Worm (Caenorhabditis elegans) whole organism, dauer: Measurements from ENCODE around the gene cpl-1.

Experiments
- unc-62 ChIP-seq: sonication (generic microtip); optimal IDR thresholded peaks from 2 replicates; lab custom pipeline; 2017; ENCODE audit warnings: missing biosample characterization, missing genetic modification reagents, missing genetic modification characterization

The cpl-1 gene

DNA sequence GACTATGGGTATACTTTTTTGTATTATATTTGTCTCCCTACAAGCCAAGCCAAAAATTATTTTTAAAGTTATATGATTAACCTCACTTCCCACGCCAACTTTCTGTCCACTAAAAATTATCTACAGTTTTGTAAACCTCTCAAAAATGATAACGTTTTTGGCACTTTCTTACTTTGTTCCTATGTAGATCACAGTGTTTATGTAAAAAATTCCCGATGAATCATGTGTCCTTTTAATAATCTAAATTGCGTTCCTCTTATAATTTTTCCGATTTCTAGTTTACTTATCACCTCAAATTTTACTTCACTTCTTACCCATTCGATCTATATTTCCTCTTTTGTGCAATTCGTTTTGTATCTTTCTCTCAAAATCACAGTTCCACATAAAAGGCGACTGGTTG lies 9.2 kb upstream of the cpl-1 start:
- no peak for TF ChIP-seq unc-62

DNA sequence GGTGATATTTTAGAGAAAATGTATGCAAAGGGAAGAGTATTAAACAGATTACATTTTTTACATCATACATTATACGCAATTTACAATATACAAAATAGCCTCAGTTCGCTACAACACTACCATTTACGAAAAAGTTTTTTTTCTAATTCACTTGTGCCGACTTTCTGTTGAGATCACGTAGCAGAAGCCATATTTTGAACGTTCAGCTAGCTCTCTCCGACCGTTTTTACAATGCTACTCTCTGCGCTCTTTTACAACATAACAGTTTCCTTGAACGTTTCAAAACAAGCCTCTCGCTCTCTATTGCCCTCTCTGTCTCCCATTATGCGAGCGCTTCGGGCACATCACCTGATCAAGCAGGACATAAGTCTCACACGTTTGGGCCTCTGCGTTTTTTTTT lies 8.0 kb upstream of the cpl-1 start, which contains the start of gene T03E6.8:
T03E6.8 (minus strand) TSS at position 101 of the 400 bp plus-strand sequence.
- TF ChIP-seq unc-62: no peak

DNA sequence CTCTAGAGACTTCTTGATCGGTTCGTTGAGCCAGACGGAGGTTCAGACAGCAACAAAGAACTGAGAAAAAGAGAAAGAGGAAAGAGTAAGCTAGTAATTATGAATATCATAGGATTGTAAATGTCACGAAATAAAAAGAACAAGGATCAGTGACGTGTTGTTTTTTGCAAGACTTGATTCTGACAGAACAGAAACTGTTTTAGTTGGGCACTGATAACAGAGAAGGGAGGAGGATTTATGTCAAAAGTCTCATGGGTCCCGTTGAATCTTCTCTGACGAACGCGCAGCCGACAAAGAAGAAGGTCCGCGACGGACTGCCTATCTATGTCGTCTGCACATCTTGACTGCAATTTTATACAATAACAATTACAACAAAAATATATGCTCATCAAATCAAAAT lies 5.5 kb upstream of the cpl-1 start, which contains the start of gene T03E6.9:
T03E6.9 (minus strand) TSS at position 101 of the 400 bp plus-strand sequence.
- TF ChIP-seq unc-62: no peak

DNA sequence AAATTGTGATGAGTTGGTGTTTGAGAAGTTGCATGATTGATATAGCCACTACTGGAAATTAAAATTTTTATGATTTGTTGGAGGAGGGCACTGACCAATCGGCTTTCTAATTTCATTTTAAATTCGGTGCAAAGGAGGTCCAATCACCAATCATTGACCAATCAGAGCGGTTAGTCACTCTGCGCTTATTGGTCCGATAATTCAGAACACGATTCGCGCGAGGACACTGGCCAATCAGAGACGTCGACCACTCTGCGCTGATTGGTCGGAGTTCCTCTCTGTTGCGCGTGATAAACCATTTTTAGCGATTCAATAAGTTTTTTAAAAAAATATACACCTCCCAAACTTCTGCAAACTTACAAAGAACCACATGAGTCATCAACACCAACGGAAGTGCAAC lies 4.7 kb upstream of the cpl-1 start:
- no peak for TF ChIP-seq unc-62

DNA sequence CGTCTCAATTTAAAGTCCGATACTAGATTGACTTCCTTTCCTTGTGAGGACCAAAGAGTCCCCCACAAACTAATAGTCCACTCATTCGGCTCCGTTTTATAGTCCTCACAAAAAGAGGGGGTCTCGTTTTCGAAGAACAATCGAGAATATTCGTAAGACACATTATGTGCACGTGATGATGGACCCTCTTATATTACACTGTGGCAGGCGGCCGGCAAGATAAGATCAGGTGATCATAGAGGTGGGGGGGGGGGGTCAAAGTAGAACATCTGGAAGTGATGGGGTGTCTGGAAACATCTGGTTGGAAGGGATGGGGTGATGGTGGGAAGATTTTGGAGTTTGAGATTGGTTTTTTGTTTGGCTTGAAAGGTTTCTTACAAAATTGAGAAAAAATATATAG lies 3.3 kb upstream of the cpl-1 start:
- no peak for TF ChIP-seq unc-62

DNA sequence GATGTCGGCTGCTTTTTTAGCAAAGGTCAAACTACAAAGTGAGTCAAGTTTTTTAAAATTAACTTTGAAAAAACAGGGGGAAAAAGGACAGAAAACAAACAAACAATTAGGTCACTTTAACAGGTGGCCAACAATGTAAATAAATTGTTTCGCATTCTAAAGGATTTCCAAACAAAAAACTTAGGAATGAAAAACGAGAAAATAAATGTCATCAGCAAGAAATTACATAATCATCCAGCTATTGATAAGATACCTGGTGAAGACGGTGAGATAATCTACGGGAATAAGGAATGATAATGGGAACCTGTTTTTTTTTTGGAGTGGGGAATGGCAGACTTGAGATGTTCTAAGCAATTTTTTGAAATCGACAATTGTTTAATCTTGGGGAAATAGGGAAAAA lies 956 bp upstream of the cpl-1 start:
- no peak for TF ChIP-seq unc-62

DNA sequence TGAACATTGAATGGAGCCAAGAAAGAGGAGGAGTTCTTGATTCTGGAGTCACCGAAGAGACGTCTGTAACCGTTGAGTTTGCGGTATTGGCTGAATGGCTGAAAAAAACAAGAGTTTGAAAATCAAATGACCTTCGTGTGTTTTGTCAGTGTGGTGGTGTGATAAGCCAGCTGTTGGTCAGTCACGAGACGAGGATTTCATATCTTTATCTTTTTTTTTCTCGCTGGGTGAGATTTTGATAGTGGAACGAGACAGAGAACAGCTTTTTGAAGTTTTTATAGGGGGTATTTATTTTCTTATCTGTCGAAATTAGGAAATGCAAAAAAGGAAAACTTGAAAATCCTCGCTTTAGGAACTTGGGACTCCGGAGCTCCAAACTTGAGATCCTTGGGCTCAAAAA lies 632 bp downstream of the cpl-1 start:
- TF ChIP-seq unc-62: no peak

DNA sequence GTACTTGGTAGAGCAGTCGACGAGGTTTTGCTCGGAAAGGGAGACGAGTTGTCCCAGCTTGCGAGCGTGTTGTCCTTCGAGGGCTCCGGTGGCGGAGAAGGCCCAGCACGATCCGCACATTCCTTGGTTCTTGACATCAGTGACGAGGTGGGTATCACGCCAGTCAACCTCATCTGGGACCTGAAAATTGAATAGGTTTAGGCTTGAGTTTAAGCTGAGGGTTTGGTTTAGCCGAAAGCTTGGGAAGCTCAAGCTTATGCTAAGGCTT lies 1.4 kb downstream of the cpl-1 start:
- TF ChIP-seq unc-62: no peak

DNA sequence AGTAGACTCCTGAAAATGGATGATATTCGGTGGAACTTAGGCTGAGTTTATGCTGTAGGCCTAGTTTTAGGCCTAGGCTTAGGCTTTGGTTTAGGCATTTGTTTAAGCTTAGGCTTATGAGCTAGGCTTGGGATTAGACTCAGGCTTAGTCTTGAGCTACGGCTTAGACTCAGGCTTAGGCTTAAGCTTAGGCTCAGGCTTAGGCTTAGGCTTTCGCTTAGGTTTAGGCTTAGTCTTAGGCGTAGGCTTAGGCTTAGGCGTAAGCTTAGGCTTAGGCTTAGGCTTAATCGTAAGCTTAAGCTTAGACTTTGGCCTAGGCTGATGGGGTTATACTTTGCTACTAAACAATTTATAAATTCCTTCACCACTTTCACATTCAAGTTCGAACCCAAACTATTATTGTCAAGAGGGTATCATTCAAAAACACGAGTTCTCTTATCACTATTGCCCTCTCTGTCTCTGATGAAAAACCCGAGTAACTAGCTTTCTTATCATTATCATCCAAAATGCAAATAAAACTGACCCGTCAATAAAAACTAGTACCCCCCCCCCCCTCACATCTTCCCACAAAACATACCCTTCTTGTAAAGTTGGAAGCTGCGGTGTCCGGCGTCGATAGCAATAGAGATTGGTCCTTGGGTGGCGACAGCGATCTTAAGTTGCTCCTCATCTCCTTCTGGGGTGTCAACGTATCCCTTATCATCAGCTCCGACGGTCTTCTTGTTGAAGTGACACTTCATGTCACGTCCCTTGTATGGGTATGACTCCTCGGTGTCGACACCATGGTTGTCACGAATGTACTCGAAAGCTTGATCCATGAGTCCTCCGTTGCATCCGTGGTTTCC lies 2.0 kb downstream of the cpl-1 start:
- TF ChIP-seq unc-62: no peak

DNA sequence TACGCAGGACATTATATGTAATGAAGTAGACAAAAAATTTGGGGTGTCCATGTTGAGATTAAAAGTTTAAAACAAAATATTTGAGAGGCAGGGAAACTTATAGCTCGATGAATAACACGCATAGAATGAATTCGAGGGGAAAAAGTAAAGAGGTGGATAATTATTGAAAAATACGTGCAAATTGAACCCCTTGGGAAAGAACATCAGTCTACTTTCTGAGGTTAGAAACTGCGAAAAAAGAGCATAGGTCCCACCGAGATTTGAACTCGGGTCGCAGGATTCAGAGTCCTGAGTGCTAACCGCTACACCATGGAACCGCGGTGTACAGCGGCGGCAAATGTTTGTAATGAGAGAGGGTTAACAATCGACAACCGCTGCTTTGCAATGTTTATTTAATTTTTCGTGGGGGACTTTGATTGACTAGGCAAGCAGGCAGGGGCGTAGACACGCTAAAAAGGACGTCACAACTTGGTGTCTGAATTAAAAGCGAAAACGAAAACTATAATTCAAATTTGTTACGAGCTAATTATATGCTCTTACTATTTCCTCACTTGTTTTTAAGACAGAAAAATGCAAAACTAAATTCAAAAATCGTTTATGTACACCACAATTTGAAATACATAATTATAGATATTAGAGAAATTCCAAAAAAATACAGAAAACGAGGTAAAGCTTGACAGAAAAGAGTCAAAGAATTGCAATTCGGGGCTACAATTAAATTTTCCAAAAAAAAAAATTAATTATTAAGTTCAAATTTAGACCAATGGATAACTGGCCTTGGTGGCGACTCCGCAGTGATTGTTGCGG lies 3.0 kb downstream of the cpl-1 start, which contains the start of gene srh-269:
srh-269 (minus strand) TSS at position 51 of the 807 bp plus-strand sequence.
- no peak for TF ChIP-seq unc-62

DNA sequence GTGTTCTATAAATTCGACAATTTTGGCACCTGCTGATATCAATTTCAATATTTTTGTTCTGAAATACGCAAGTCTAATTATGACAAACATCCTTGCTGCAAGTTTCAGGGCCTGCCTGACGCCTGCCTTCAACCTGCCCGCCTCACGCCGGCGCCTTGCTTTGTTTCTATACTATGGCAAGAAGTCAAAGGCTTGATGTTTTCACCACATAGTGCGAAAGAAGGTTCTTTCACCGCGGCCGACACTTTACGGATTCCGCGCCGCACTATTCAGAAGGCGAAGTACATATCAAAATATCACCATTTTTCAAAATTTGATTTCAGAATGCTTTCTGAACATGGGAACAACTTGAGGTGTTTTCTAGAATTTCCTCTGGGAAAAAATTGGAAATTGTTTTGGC lies 5.7 kb downstream of the cpl-1 start:
- no peak for TF ChIP-seq unc-62

DNA sequence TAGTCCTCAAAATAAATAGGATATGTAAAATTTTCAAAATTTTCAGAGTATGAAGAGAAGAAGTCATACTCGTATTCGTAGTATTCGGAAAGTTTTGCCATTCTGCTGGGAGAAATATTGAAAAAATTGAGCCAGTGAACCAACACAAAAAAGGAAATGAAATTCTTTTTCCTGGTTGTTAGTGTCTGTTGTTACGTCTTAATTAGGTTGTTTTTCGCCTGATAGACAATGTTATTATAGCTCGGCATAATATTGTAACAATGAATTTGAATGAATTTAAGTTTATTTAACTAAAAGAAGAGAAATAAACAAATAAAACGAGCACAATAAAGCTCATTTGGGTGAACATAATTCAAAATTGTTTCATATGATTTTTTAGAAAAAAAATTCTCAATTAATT lies 6.7 kb downstream of the cpl-1 start, which contains the start of gene srw-73:
srw-73 (minus strand) TSS at position 101 of the 400 bp plus-strand sequence.
- TF ChIP-seq unc-62: no peak

DNA sequence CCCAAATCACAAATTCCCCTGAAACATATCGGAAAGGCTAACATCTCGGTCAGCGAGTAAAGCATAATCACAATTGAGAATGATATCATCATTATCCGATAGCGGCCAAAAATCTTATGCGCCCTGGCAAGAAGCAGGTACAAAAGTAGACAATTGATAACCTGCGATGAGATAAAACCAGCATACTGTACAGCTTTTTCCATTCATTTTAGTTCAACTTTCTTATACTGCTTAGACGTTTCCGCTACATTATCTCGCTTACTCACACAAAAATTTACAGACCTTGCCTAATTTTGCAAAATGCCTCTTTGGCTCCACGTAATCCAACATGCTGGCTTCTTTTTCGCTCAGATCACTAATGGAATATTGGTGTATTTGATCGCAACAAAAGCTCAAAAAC lies 12.2 kb downstream of the cpl-1 start, which contains the start of gene str-150:
str-150 (plus strand) TSS at position 301 of the 400 bp plus-strand sequence.
- TF ChIP-seq unc-62: no peak

DNA sequence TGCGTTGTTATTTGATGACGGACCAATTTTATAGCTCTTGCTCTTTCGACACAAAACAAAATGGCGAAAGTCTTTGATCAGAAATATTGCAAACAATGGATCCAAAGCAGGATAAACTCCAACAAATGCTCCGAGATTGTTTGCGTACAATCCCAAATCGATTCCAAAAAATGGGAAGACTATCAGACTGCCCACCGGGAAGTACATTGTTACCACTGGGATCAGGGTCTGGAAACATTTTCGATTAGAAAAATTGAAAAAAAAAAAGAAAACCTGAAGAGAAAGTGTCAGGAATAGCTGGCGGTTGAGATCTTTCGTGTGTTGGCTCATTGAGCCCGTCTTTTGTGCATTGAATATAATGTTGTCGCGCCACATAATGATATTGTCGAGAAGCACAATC lies 14.1 kb downstream of the cpl-1 start:
- TF ChIP-seq unc-62: no peak

DNA sequence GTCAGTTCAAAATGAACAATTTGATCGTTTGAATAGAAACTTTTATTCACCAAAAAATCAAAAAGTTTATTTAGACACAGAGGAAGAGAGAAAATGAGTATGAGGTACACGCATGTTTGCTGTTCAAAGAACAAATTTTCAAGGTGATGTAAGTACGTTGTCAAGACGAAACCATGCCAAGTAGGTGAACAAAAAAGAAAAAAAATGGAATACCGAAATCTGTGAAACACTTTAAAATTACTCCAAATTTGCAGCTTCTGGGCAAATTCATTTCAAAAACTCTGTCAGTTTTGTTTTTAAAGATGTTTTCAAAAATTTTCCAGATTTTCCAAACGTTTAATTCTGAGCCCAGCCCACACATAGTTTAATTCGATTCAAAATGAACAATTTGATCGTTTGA lies 14.7 kb downstream of the cpl-1 start, which contains the start of gene nhr-271:
nhr-271 (minus strand) TSS at position 101 of the 400 bp plus-strand sequence.
- no peak for TF ChIP-seq unc-62

DNA sequence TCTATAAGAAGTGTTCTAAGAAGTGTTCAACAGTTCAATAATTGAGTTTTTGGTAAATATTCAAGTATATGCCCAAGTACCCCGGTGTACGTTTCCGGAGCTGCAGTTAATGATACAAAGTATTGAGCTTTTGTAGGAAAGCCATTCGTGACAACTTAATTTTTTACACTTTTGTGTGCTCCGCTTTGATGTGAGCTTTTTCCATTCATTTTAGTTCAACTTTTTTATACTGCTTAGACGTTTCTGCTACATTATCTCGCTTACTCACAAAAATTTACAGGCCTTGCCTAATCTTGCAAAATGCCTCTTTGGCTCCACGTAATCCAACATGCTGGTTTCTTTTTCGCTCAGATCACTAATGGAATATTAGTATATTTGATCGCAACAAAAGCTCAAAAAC lies 19.2 kb downstream of the cpl-1 start, which contains the start of gene str-151:
str-151 (plus strand) TSS at position 301 of the 400 bp plus-strand sequence.
- TF ChIP-seq unc-62: no peak

DNA sequence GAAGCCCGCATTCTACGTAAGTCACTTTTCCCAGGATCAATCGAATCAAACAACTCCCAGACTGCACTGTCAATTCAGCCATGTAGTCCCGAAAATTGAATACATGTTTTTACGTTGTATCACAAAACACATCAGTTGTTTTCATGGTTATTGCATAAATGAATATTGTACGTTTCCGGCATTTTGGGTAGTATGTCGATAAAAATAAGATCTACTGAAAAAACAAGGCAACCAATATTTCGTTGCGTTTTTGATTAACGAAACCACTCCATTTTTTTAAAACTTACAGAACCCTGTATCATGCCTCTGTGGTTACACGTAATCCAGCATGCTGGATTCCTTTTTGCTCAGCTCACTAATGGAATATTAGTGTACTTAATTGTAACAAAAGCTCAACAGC lies 22.0 kb downstream of the cpl-1 start, which contains the start of gene str-149:
str-149 (plus strand) TSS at position 301 of the 400 bp plus-strand sequence.
- no peak for TF ChIP-seq unc-62
